Fruit fly (Drosophila melanogaster): ENCODE measurements around the gene CG14147.

DNA sequence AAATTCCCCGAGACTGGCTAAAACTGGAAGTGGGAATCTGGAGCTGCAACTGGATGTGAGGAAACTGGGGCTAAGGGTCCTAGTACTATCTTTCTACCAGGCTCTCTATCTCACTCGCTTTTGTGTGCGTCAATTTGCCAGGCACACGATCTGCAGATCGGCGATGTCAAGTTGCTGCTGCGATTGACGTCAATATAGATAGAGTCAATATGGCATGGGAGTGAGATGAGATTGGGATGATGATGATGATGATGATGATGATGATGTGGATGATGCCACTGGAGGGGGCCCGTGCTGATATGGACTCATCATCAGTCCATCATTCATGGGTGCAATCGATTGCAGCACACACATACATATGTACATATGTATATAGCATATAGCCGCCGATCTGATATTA is 35.3 kb downstream of the CG14147 start:
- TF ChIP-seq CTCF (optimal IDR thresholded peaks at IDR 0.05) (no peak), CG8478 (optimal IDR thresholded peaks at IDR 0.05) (no peak)

Measured in S2 (cell line).